Worm (Caenorhabditis elegans) whole organism, L4/young adult: ENCODE data around the gene nlf-1.

Source experiments
- W03F9.2 ChIP-seq: fragments of 150-350 bp; optimal IDR thresholded peaks from 2 replicates; lab custom pipeline; 2014; ENCODE audit warnings: missing biosample characterization, missing genetic modification characterization
- dao-5 ChIP-seq: sonication (generic microtip); optimal IDR thresholded peaks from 2 replicates; lab custom pipeline; 2016; ENCODE audit warnings: missing genotype, missing genetic modification characterization, moderate library complexity, missing compliant biosample characterization
- him-1 ChIP-seq: sonication (generic microtip); optimal IDR thresholded peaks from 2 replicates; lab custom pipeline; 2016; ENCODE audit warnings: missing genotype, missing genetic modification reagents, missing genetic modification characterization, missing compliant biosample characterization

- no peak for TF ChIP-seq W03F9.2 (tag; lab: Kevin White, UChicago)
- no peak for TF ChIP-seq him-1
- TF ChIP-seq dao-5 (tag; lab: Kevin White, UChicago) = no peak
These were observed 27.0 kb upstream of the nlf-1 start for ce11 chrX:1044327-1044726.
